Worm (Caenorhabditis elegans) whole organism, L2 larva: ENCODE data around the gene mask-1.

Experiments
- mdl-1 ChIP-seq, 2 experiments: fragments of 150-350 bp in 1 of 2; sonication (generic microtip) in 1 of 2; optimal IDR thresholded peaks; 2 replicates each; lab custom pipeline; 2017; ENCODE audit warnings: missing biosample characterization in 2 of 2, missing genetic modification characterization in 2 of 2
- nhr-11 ChIP-seq: fragments of 150-350 bp; optimal IDR thresholded peaks from 2 replicates; lab custom pipeline; 2014; ENCODE audit warnings: missing biosample characterization, missing genetic modification characterization
- unc-62 ChIP-seq: fragments of 150-350 bp; optimal IDR thresholded peaks from 2 replicates; lab custom pipeline; 2014; ENCODE audit warnings: missing biosample characterization, missing genetic modification reagents, missing genetic modification characterization
- ztf-11 ChIP-seq: sonication (generic microtip); optimal IDR thresholded peaks from 2 replicates; lab custom pipeline; 2017; ENCODE audit warnings: missing biosample characterization, missing genetic modification characterization

DNA sequence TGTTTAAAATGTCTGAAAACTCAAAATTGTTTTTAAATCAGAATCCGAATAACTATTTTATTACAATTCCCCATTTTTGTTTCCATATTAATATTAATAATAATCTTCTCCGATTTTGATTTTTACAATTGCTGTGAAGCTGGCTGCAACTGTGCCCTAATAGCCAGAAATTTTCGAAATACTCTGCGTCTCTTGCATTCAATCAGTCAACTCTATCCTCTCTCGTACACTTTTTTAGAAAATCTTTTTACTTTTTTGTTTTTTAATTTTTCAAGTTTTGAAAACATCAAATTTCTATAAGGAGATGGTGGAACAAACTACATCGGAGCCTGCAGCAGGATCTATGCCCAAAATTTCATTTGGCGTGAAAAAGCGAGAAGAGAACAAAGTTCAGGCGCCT lies 16.9 kb upstream of the mask-1 start, which contains the start of gene gkow-1:
- no peak for TF ChIP-seq mdl-1 (tag; optimal IDR thresholded peaks at IDR 0.05; lab: Kevin White, UChicago)
- no peak for TF ChIP-seq nhr-11
- TF ChIP-seq ztf-11 (tag; lab: Kevin White, UChicago) = no peak
- TF ChIP-seq unc-62 (GFP tag; lab: Kevin White, UChicago) = no peak
